Worm (Caenorhabditis elegans): ENCODE results near the gene acdh-9.

DNA sequence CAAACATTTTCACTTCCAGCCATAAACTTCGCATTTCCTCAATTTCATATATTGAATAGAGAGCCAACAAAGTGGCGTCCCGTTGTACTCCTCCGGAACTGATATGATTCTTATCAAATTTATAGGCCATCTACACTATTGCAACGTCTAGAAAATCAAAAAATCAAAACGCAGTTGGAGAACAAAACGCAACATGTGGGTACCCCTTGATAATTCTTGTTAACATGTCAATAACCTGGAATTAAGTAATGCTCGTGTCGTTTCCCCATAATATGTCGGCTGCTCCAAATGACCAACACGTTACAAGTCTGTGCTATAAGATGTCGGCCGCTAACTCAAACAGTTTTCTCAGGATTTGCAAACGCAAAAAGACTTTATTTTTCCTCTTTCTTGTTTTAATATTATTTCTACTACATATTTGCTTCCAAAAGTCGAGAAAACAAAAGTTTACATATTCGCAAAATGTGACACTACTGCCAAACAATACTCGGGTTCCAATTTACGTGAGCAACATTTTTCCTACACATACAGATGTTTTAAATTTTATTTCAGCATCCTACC is 32.3 kb upstream of the acdh-9 start:
- TF ChIP-seq med-1 (GFP tag; optimal IDR thresholded peaks at IDR 0.05; ENCODE audit: insufficient read depth) (no peak), flt-1 (GFP tag; IDR thresholded peaks at IDR 0.05) (no peak)
